Fruit fly (Drosophila melanogaster) whole organism, larva: ENCODE results near the gene CG42556.
A peak's percentile ranks its signal among the peaks of the same experiment; 100 is the strongest.

Experiments used
- noc ChIP-seq: fragments of 200-800 bp; sonication (Bioruptor generic); optimal IDR thresholded peaks from 3 replicates; lab custom pipeline; 2019; ENCODE audit warnings: missing biosample characterization, mild to moderate bottlenecking, missing genetic modification characterization, moderate library complexity

CG42556 gene

dm6 chr2L:16910177-16910576, 20.5 kb downstream of the CG42556 start, which contains the start of gene ApepP:
Gene ApepP (minus strand): TSS chr2L:16910418.
- TF ChIP-seq noc = peak; percentile 92

DNA sequence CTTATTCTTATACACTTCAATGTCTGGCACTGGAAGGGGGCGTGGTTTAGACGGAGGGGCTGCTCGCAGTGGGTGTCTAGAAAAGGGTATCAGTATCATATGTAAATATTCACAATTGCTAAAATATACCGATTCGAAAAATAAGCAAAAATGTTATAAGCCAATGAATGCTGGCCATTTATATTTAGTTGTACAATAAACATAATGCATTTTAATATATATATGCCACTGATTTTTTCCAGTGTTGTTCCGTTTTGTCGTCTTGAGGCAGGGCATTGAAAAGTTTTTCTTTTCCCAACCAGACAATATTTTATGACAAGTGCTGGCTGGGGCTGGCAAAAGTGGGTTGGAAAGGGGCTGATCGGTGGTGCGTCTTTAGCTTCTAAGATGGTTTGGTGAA, 32.1 kb downstream of the CG42556 start:
- TF ChIP-seq noc = no peak
